Worm (Caenorhabditis elegans) whole organism, late embryonic: ENCODE measurements around the gene spe-36.

Source experiments
- C08G9.2 ChIP-seq: sonication (generic microtip); optimal IDR thresholded peaks from 2 replicates; lab custom pipeline; 2016; ENCODE audit warnings: mild to moderate bottlenecking, missing genetic modification characterization, moderate library complexity, missing compliant biosample characterization
- K02D7.2 ChIP-seq: sonication (generic microtip); optimal IDR thresholded peaks from 2 replicates; lab custom pipeline; 2017; ENCODE audit warnings: mild to moderate bottlenecking, missing genetic modification characterization, missing compliant biosample characterization
- T23F11.4 ChIP-seq: fragments of 200-800 bp; sonication (Bioruptor generic); optimal IDR thresholded peaks from 2 replicates; lab custom pipeline; 2018; ENCODE audit warnings: mild to moderate bottlenecking, missing genetic modification characterization, missing compliant biosample characterization
- ama-1 ChIP-seq: fragments of 150-350 bp; optimal IDR thresholded peaks from 2 replicates; lab custom pipeline; 2014
- ceh-14 ChIP-seq: sonication (generic microtip); optimal IDR thresholded peaks from 2 replicates; lab custom pipeline; 2016; ENCODE audit warnings: missing genotype, missing genetic modification characterization, missing compliant biosample characterization
- ceh-2 ChIP-seq: sonication (generic microtip); optimal IDR thresholded peaks from 2 replicates; lab custom pipeline; 2016; ENCODE audit warnings: missing genotype, missing genetic modification characterization, missing compliant biosample characterization
- ceh-22 ChIP-seq: sonication (generic microtip); optimal IDR thresholded peaks from 2 replicates; lab custom pipeline; 2017; ENCODE audit warnings: missing biosample characterization, missing genetic modification characterization
- ceh-31 ChIP-seq: sonication (generic microtip); optimal IDR thresholded peaks from 2 replicates; lab custom pipeline; 2016; ENCODE audit warnings: missing genetic modification characterization, missing compliant biosample characterization
- ceh-45 ChIP-seq: fragments of 200-800 bp; sonication (Bioruptor generic); IDR thresholded peaks from 2 replicates; pipeline ENCODE4 v1.3.6; 2022; ENCODE audit warnings: missing genetic modification reagents, missing genetic modification characterization, missing compliant biosample characterization
- ceh-6 ChIP-seq: fragments of 200-800 bp; sonication (Bioruptor generic); optimal IDR thresholded peaks from 2 replicates; lab custom pipeline; 2018; ENCODE audit warnings: mild to moderate bottlenecking, missing genetic modification characterization, missing compliant biosample characterization
- che-1 ChIP-seq: sonication (generic microtip); optimal IDR thresholded peaks from 2 replicates; lab custom pipeline; 2016; ENCODE audit warnings: mild to moderate bottlenecking, missing genetic modification characterization, missing compliant biosample characterization
- dmd-4 ChIP-seq: sonication (generic microtip); optimal IDR thresholded peaks from 2 replicates; lab custom pipeline; 2016; ENCODE audit warnings: borderline replicate concordance, missing genetic modification characterization, missing compliant biosample characterization
- elt-2 ChIP-seq: sonication (generic microtip); optimal IDR thresholded peaks from 2 replicates; lab custom pipeline; 2016; ENCODE audit warnings: missing genetic modification reagents, missing genetic modification characterization, missing compliant biosample characterization
- ets-4 ChIP-seq: sonication (generic microtip); optimal IDR thresholded peaks from 2 replicates; lab custom pipeline; 2016; ENCODE audit warnings: missing genetic modification characterization, missing compliant biosample characterization
- fax-1 ChIP-seq: sonication (generic microtip); optimal IDR thresholded peaks from 2 replicates; lab custom pipeline; 2016; ENCODE audit warnings: missing genotype, missing genetic modification characterization, missing compliant biosample characterization
- fkh-10 ChIP-seq: fragments of 150-350 bp; optimal IDR thresholded peaks from 2 replicates; lab custom pipeline; 2014; ENCODE audit warnings: missing biosample characterization, missing genetic modification reagents, missing genetic modification characterization
- fkh-6 ChIP-seq: sonication (generic microtip); optimal IDR thresholded peaks from 2 replicates; lab custom pipeline; 2016; ENCODE audit warnings: missing genetic modification characterization, missing compliant biosample characterization
- gmeb-2 ChIP-seq: sonication (generic microtip); optimal IDR thresholded peaks from 2 replicates; lab custom pipeline; 2016; ENCODE audit warnings: missing genetic modification characterization, inconsistent platforms, missing compliant biosample characterization
- hlh-15 ChIP-seq: sonication (generic microtip); optimal IDR thresholded peaks from 2 replicates; lab custom pipeline; 2016; ENCODE audit warnings: missing genetic modification characterization, missing compliant biosample characterization
- hlh-6 ChIP-seq: sonication (generic microtip); optimal IDR thresholded peaks from 2 replicates; lab custom pipeline; 2016; ENCODE audit warnings: missing genotype, missing genetic modification characterization, missing compliant biosample characterization
- lin-11 ChIP-seq: fragments of 200-800 bp; sonication (Bioruptor generic); optimal IDR thresholded peaks from 2 replicates; lab custom pipeline; 2018; ENCODE audit warnings: mild to moderate bottlenecking, missing genetic modification characterization, missing compliant biosample characterization
- madf-2 ChIP-seq: sonication (generic microtip); optimal IDR thresholded peaks from 2 replicates; lab custom pipeline; 2017; ENCODE audit warnings: missing genetic modification characterization, missing compliant biosample characterization
- mec-3 ChIP-seq: sonication (generic microtip); optimal IDR thresholded peaks from 2 replicates; lab custom pipeline; 2016; ENCODE audit warnings: borderline replicate concordance, missing genetic modification characterization, missing compliant biosample characterization
- nfya-1 ChIP-seq: sonication (generic microtip); optimal IDR thresholded peaks from 2 replicates; lab custom pipeline; 2017; ENCODE audit warnings: missing genetic modification characterization, mild to moderate bottlenecking, missing compliant biosample characterization, antibody characterized with exemption, moderate library complexity
- nhr-11 ChIP-seq: fragments of 150-350 bp; optimal IDR thresholded peaks from 2 replicates; lab custom pipeline; 2014; ENCODE audit warnings: missing biosample characterization, missing genetic modification characterization
- nhr-232 ChIP-seq: sonication (generic microtip); optimal IDR thresholded peaks from 2 replicates; lab custom pipeline; 2016; ENCODE audit warnings: missing genetic modification characterization, missing compliant biosample characterization
- odd-2 ChIP-seq: sonication (generic microtip); optimal IDR thresholded peaks from 2 replicates; lab custom pipeline; 2017; ENCODE audit warnings: antibody characterized with exemption, mild to moderate bottlenecking, missing genetic modification characterization, missing compliant biosample characterization
- pha-4 ChIP-seq: fragments of 150-350 bp; optimal IDR thresholded peaks from 2 replicates; lab custom pipeline; 2018; ENCODE audit warnings: missing biosample characterization, missing genetic modification reagents, missing genetic modification characterization
- rnt-1 ChIP-seq: sonication (generic microtip); optimal IDR thresholded peaks from 2 replicates; lab custom pipeline; 2016; ENCODE audit warnings: missing genetic modification characterization, missing compliant biosample characterization
- sdc-2 ChIP-seq: sonication (generic microtip); optimal IDR thresholded peaks from 2 replicates; lab custom pipeline; 2016; ENCODE audit warnings: missing genotype, missing genetic modification characterization, missing compliant biosample characterization
- sox-2 ChIP-seq: fragments of 200-800 bp; sonication (Bioruptor generic); IDR thresholded peaks from 2 replicates; pipeline ENCODE4 v1.3.6; 2022; ENCODE audit warnings: missing genetic modification reagents, missing genetic modification characterization, missing compliant biosample characterization
- unc-3 ChIP-seq, 2 experiments: fragments of 200-800 bp in 1 of 2; sonication (Bioruptor generic) in 1 of 2; sonication (generic microtip) in 1 of 2; conservative IDR thresholded peaks in 1 of 2; optimal IDR thresholded peaks in 1 of 2; 2 replicates each; pipeline versions ENCODE4 v1.3.6 to Lab custom; 2016 to 2022; ENCODE audit warnings: missing compliant biosample characterization in 2 of 2, missing genetic modification characterization in 2 of 2, missing genetic modification reagents in 1 of 2
- unc-42 ChIP-seq: sonication (generic microtip); optimal IDR thresholded peaks from 2 replicates; lab custom pipeline; 2016; ENCODE audit warnings: missing genotype, missing genetic modification characterization, missing compliant biosample characterization
- unc-55 ChIP-seq: sonication (generic microtip); optimal IDR thresholded peaks from 2 replicates; lab custom pipeline; 2017; ENCODE audit warnings: missing biosample characterization, missing genetic modification reagents, missing genetic modification characterization
- unc-86 ChIP-seq: sonication (generic microtip); optimal IDR thresholded peaks from 2 replicates; lab custom pipeline; 2016; ENCODE audit warnings: missing genetic modification characterization, missing compliant biosample characterization
- zip-5 ChIP-seq: sonication (generic microtip); optimal IDR thresholded peaks from 2 replicates; lab custom pipeline; 2016; ENCODE audit warnings: missing genetic modification characterization, missing compliant biosample characterization
- ztf-16 ChIP-seq: sonication (generic microtip); optimal IDR thresholded peaks from 2 replicates; lab custom pipeline; 2017; ENCODE audit warnings: missing genetic modification characterization, missing compliant biosample characterization

Gene spe-36

ce11 chrIV:11582450-11583166, 9.5 kb downstream of the spe-36 start:
- TF ChIP-seq nfya-1 (tag; lab: Kevin White, UChicago) (no peak), ama-1 (lab: Kevin White, UChicago) (no peak), nhr-232 (no peak), unc-55 (GFP tag; lab: Kevin White, UChicago) (no peak), fkh-6 (tag; lab: Kevin White, UChicago) (no peak), sox-2 (GFP tag; lab: Robert Waterston, UW) (no peak), unc-86 (tag; lab: Kevin White, UChicago) (no peak), ceh-2 (tag; lab: Kevin White, UChicago) (no peak), elt-2 (tag; lab: Kevin White, UChicago) (peak; percentile 75), ceh-31 (tag; lab: Kevin White, UChicago) (peak; percentile 25), fkh-10 (no peak), ceh-45 (GFP tag; lab: Robert Waterston, UW) (no peak), K02D7.2 (no peak), gmeb-2 (tag; lab: Kevin White, UChicago) (no peak)
- TF ChIP-seq, all 69 proteins: peak for 2

ce11 chrIV:11578492-11578891, 13.6 kb downstream of the spe-36 start, which contains the start of gene rib-1:
Gene rib-1 (plus strand): TSS chrIV:11578792.
- TF ChIP-seq K02D7.2: no peak
- no peak for TF ChIP-seq C08G9.2 (tag; lab: Kevin White, UChicago)
- no peak for TF ChIP-seq unc-42 (tag; lab: Kevin White, UChicago)
- TF ChIP-seq odd-2 (tag; lab: Kevin White, UChicago): no peak
- no peak for TF ChIP-seq unc-55 (GFP tag; lab: Kevin White, UChicago)
- no peak for TF ChIP-seq madf-2 (tag; lab: Kevin White, UChicago)
- no peak for TF ChIP-seq ceh-22
- TF ChIP-seq elt-2 (tag; lab: Kevin White, UChicago): no peak
- no peak for TF ChIP-seq fkh-6 (tag; lab: Kevin White, UChicago)
- TF ChIP-seq che-1: no peak
- TF ChIP-seq sox-2 (GFP tag; lab: Robert Waterston, UW): no peak
- TF ChIP-seq nhr-11 (tag; lab: Kevin White, UChicago): no peak
- TF ChIP-seq dmd-4 (tag; lab: Kevin White, UChicago): no peak
- TF ChIP-seq lin-11 (tag; lab: Kevin White, UChicago): no peak

ce11 chrIV:11574331-11574730, 17.7 kb downstream of the spe-36 start:
- no peak for TF ChIP-seq nhr-232
- no peak for TF ChIP-seq pha-4 (tag; lab: Kevin White, UChicago)
- TF ChIP-seq K02D7.2: no peak
- no peak for TF ChIP-seq ceh-6 (GFP tag; lab: Kevin White, UChicago)
- TF ChIP-seq sdc-2 (tag; lab: Kevin White, UChicago): no peak
- no peak for TF ChIP-seq ets-4 (tag; lab: Kevin White, UChicago)
- no peak for TF ChIP-seq nhr-11 (tag; lab: Kevin White, UChicago)
- no peak for TF ChIP-seq mec-3
- TF ChIP-seq hlh-6 (tag; lab: Kevin White, UChicago): no peak
- no peak for TF ChIP-seq ztf-16 (tag; lab: Kevin White, UChicago)
- no peak for TF ChIP-seq ceh-31 (tag; lab: Kevin White, UChicago)
- no peak for TF ChIP-seq ceh-14
- no peak for TF ChIP-seq T23F11.4 (GFP tag; lab: Kevin White, UChicago)
- no peak for TF ChIP-seq hlh-15 (tag; lab: Kevin White, UChicago)
- TF ChIP-seq zip-5 (tag; lab: Kevin White, UChicago): no peak
- TF ChIP-seq fax-1 (tag; lab: Kevin White, UChicago): no peak
- TF ChIP-seq nfya-1 (tag; lab: Kevin White, UChicago): no peak
- TF ChIP-seq unc-3 (GFP tag; conservative IDR thresholded peaks at IDR 0.05; lab: Robert Waterston, UW): no peak
- TF ChIP-seq unc-3 (tag; optimal IDR thresholded peaks at IDR 0.05; lab: Kevin White, UChicago): no peak
- TF ChIP-seq unc-86 (tag; lab: Kevin White, UChicago): no peak
- no peak for TF ChIP-seq rnt-1
